Fruit fly (Drosophila melanogaster) whole organism, larva: Measurements from ENCODE around the gene Torsin.

ENCODE experiments used
- noc ChIP-seq: fragments of 200-800 bp; sonication (Bioruptor generic); optimal IDR thresholded peaks from 3 replicates; lab custom pipeline; 2019; ENCODE audit warnings: missing biosample characterization, mild to moderate bottlenecking, missing genetic modification characterization, moderate library complexity

Gene Torsin

DNA sequence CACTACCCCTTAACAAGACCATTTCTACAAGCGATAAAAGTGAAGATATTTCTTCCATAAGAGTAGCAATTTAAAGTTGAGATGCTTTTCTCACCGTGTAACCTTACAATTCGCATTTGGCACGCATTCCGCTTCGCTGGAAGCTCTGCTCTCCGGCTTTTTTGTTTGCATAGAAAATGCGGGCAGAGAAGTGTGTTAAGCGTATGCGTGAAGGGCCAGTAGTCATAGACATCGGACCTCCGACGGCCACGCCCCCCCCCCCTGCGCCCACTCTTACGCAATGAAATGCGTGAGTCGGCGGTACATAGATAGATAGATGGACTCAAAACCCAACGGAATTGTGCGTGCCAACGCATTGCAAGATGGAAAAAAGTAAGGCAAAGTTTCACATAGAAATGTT, 19.6 kb upstream of the Torsin start:
- TF ChIP-seq noc (tag; lab: Kevin White, UChicago), result no peak

- TF ChIP-seq noc (tag; lab: Kevin White, UChicago), result peak; percentile 94
Observed at dm6 chrX:4666650-4667360, 17.0 kb upstream of the Torsin start, which contains the start of gene CG3009. Gene CG3009, minus strand, starts transcription at chrX:4666700.

DNA sequence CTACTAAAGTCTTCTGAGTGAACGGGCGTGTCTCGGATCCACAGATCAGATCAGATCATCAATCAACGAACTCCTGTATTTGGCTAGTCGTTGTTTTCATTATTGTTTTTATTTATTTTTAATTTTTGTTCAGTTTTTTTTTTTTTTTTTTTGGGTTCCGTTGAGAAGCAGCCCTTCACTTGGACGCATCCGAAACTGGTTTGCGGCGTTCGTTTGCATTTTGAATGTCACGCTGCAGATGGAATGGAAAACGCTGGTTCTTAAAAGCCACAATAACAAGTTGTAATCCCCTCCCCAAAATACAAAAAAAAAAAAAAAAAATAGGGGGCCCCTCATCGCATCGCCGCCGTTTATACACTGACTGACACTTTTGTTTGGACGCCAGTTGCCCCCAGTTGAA, 14.3 kb upstream of the Torsin start:
- TF ChIP-seq noc (tag; lab: Kevin White, UChicago), result no peak

DNA sequence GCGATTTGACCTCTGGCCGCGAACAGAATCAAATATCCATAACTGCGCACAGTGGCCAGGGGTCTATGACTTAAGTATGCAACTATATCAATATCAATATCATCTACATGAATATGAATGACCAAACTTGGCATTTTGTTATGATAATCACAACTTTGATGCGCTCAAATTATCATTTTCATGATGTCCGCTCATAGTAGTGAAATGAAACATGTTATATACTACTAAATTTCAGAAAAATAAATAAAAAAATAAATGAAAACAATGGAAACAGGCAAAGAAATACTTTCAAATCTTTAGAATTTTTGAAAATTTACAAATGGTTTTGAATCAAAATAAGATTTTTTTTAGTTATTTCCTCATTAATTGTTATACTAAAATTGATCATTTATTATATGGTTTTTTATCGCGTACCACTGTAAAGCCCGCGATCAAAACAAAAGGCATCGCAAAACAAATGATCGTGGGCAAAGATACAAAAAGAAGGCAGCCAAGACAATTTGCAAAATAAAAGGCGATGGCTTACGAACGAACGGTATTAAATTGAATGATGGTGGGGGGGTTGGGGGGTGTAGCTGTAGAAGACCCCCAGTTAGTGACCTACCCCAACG, 10.9 kb upstream of the Torsin start:
- no peak for TF ChIP-seq noc (tag; lab: Kevin White, UChicago)

dm6 chrX:4657896-4658295, 8.1 kb upstream of the Torsin start:
- TF ChIP-seq noc (tag; lab: Kevin White, UChicago), result no peak

DNA sequence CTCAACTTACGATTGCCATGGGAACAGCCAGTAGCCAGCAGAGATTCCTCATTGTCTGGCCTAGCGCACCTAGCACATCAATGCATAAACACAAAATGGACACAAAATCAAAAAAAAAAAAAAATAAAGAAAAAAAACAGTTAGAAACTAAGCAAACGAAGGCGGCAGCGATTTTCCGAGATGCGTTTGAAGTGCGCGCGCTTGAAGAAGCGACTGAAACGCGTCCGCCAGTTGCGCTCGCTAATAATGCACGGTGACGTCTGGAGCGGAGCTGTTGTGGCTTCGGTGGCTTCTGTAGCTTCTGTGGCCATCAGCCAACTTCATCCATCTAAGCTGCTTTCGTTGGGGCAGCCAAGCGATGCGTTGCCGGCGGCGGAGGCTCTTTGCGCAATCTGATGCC, 4.6 kb upstream of the Torsin start, which contains the start of gene CG15473:
Gene CG15473, minus strand, starts transcription at position 101 of the 400 bp plus-strand sequence.
- no peak for TF ChIP-seq noc (tag; lab: Kevin White, UChicago)

DNA sequence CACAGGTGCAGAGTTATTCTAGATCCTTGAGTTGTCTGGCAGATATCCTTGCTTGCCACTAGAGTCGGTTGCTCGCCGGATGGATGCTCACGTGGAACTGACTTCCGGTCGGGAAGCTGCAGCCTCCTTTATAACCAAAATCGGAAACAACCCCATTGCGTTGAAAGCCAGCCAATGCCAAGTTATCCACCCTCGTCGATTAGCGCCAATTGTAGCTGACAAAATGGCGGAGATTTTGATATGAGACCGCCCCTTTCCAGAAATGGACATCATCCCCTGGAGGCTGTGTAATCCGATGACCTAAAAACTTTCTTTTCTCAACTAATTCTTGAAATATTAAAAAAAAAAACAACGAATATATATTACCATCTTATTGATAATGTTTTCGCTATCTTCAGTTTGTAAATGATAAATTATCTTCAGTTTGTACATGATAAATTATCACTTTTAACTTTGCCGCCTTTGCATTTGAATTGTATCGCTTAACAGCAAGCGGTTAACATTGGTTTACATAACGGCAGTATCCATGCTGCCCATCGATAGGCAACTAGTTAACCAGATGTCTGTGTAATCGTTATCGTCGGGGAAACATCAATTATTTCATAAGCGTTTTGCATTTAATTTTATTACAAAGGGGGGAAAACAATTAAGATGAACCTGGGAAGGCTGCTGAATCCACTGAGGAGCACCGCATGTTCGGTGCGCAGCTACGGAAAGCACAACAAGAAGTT, 2.4 kb downstream of the Torsin start, which contains the start of the genes HLH4C and mRpL30:
Gene HLH4C, minus strand, starts transcription at position 99 of the 731 bp plus-strand sequence.
Gene mRpL30, plus strand, starts transcription at position 556 of the 731 bp plus-strand sequence.
- TF ChIP-seq noc (tag; lab: Kevin White, UChicago), result no peak

- TF ChIP-seq noc (tag; lab: Kevin White, UChicago), result no peak
Observed at dm6 chrX:4644768-4645167, 5.1 kb downstream of the Torsin start, which contains the start of gene CG3062. Gene CG3062, minus strand, starts transcription at chrX:4644868.

DNA sequence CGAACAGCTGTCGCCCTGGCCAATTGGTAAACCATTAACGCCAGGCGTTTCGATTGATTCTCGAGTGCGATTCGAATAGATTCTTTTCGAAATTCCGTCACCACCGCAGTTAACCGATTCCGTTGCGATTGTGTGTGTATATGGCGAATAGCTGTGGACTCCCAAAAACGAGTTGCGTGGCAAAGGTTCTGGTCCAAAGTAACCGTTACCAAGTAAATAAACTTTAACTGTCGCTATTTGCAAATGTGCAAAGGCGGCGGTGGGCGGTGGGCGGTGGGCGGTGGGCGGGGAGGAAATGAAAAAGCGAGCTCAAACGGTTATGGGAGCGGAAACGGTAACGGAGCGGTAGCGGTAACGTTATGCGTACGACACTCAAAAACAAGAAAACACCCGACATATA, 5.9 kb downstream of the Torsin start, which contains the start of gene CG3081:
Gene CG3081, minus strand, starts transcription at position 101 of the 400 bp plus-strand sequence.
- no peak for TF ChIP-seq noc (tag; lab: Kevin White, UChicago)

dm6 chrX:4635856-4636486, 13.9 kb downstream of the Torsin start, which contains the start of the genes Alms1a and pon:
Gene Alms1a, minus strand, starts transcription at chrX:4636004.
Gene pon, plus strand, starts transcription at chrX:4636318.
- TF ChIP-seq noc (tag; lab: Kevin White, UChicago), result no peak

dm6 chrX:4630836-4631235, 19.0 kb downstream of the Torsin start, which contains the start of gene Alms1b:
Gene Alms1b, minus strand, starts transcription at chrX:4630936.
- no peak for TF ChIP-seq noc (tag; lab: Kevin White, UChicago)

DNA sequence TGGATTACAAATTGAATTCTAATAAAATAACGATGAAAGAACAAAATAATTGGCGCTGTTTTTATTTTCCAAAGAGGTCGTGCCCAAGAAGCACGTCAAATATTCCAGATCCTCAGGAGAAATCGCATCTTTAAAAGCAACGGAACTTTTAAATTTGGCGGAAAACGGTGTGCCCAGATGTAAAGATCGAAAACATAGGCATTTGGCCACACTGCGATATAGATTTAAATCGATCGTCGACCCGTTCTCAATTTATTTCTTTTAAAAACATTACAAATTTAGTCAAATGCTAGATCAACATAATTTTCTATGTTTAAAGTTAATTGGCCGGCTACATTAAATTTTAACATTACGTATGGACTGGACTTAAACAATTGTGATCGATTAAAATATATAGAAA, 22.7 kb downstream of the Torsin start:
- no peak for TF ChIP-seq noc (tag; lab: Kevin White, UChicago)

- TF ChIP-seq noc (tag; lab: Kevin White, UChicago), result no peak
Observed at dm6 chrX:4618869-4619268, 31.0 kb downstream of the Torsin start.

- no peak for TF ChIP-seq noc (tag; lab: Kevin White, UChicago)
Observed at dm6 chrX:4616865-4617669, 32.8 kb downstream of the Torsin start, which contains the start of gene peb. Gene peb, plus strand, starts transcription at chrX:4617564.
